Fruit fly (Drosophila melanogaster) whole organism, embryonic: ENCODE measurements around the gene CG32544.

Experiments
- Ada2b ChIP-seq: fragments of 200-800 bp; sonication (Bioruptor generic); IDR thresholded peaks from 2 replicates; pipeline ENCODE4 v1.3.6; 2022; ENCODE audit warnings: missing biosample characterization, missing genetic modification characterization
- Aef1 ChIP-seq: fragments of 200-800 bp; sonication (Bioruptor generic); IDR thresholded peaks from 3 replicates; pipeline ENCODE4 v1.3.6; 2022; ENCODE audit warnings: missing biosample characterization, missing genetic modification characterization
- CG13424 ChIP-seq: fragments of 200-800 bp; sonication (Bioruptor generic); optimal IDR thresholded peaks from 2 replicates; lab custom pipeline; 2019; ENCODE audit warnings: missing biosample characterization, mild to moderate bottlenecking, missing genetic modification characterization, moderate library complexity
- CG13894 ChIP-seq: fragments of 200-800 bp; sonication (Bioruptor generic); optimal IDR thresholded peaks from 3 replicates; lab custom pipeline; 2018; ENCODE audit warnings: missing biosample characterization, mild to moderate bottlenecking, missing genetic modification characterization, moderate library complexity
- CG14710 ChIP-seq: fragments of 200-800 bp; sonication (Bioruptor generic); optimal IDR thresholded peaks from 3 replicates; lab custom pipeline; 2019; ENCODE audit warnings: missing biosample characterization, mild to moderate bottlenecking, missing genetic modification characterization, moderate library complexity
- CG14965 ChIP-seq: fragments of 200-800 bp; sonication (Bioruptor generic); optimal IDR thresholded peaks from 2 replicates; lab custom pipeline; 2016; ENCODE audit warnings: missing biosample characterization, missing genetic modification characterization, borderline replicate concordance
- CG15073 ChIP-seq: fragments of 200-800 bp; sonication (Bioruptor generic); optimal IDR thresholded peaks from 2 replicates; lab custom pipeline; 2016; ENCODE audit warnings: missing biosample characterization, missing genetic modification characterization
- CG2199 ChIP-seq: fragments of 200-800 bp; sonication (Bioruptor generic); IDR thresholded peaks from 3 replicates; pipeline ENCODE4 v1.3.6; 2022; ENCODE audit warnings: missing biosample characterization, missing genetic modification characterization
- CG2875 ChIP-seq: fragments of 200-800 bp; sonication (Bioruptor generic); optimal IDR thresholded peaks from 2 replicates; lab custom pipeline; 2017; ENCODE audit warnings: missing biosample characterization, mild to moderate bottlenecking, missing genetic modification characterization, missing genetic modification reagents
- CG31224 ChIP-seq: fragments of 200-800 bp; sonication (Bioruptor generic); IDR thresholded peaks from 2 replicates; pipeline ENCODE4 v1.3.6; 2022; ENCODE audit warnings: missing biosample characterization, missing genetic modification characterization
- CG34422 ChIP-seq: fragments of 200-800 bp; sonication (Bioruptor generic); IDR thresholded peaks from 3 replicates; pipeline ENCODE4 v1.3.6; 2022; ENCODE audit warnings: missing biosample characterization, missing genetic modification characterization
- CG3726 ChIP-seq: fragments of 200-800 bp; sonication (Bioruptor generic); IDR thresholded peaks from 3 replicates; pipeline ENCODE4, ENCODE4 v1.3.6; 2022; ENCODE audit warnings: missing biosample characterization, missing genetic modification characterization
- CG3847 ChIP-seq: fragments of 200-800 bp; sonication (Bioruptor generic); IDR thresholded peaks from 2 replicates; pipeline ENCODE4 v1.3.6; 2022; ENCODE audit warnings: missing biosample characterization, missing genetic modification characterization
- CG3995 ChIP-seq: fragments of 200-800 bp; sonication (Bioruptor generic); optimal IDR thresholded peaks from 3 replicates; lab custom pipeline; 2016; ENCODE audit warnings: missing biosample characterization, missing genetic modification characterization
- CG4820 ChIP-seq: fragments of 200-800 bp; sonication (Bioruptor generic); optimal IDR thresholded peaks from 3 replicates; lab custom pipeline; 2016; ENCODE audit warnings: missing biosample characterization, missing genetic modification characterization
- CG4854 ChIP-seq: fragments of 200-800 bp; sonication (Bioruptor generic); optimal IDR thresholded peaks from 2 replicates; lab custom pipeline; 2016; ENCODE audit warnings: missing biosample characterization, missing genetic modification characterization, inconsistent platforms
- CG5245 ChIP-seq: fragments of 200-800 bp; sonication (Bioruptor generic); optimal IDR thresholded peaks from 3 replicates; lab custom pipeline; 2016; ENCODE audit warnings: missing biosample characterization, missing genetic modification characterization
- CG6689 ChIP-seq: fragments of 200-800 bp; sonication (Bioruptor generic); IDR thresholded peaks from 2 replicates; pipeline ENCODE4 v1.3.6; 2022; ENCODE audit warnings: missing biosample characterization, missing genetic modification characterization
- CG7745 ChIP-seq: fragments of 200-800 bp; sonication (Bioruptor generic); optimal IDR thresholded peaks from 2 replicates; lab custom pipeline; 2018; ENCODE audit warnings: missing biosample characterization, mild to moderate bottlenecking, missing genetic modification characterization, moderate library complexity
- CG7987 ChIP-seq: fragments of 200-800 bp; sonication (Bioruptor generic); optimal IDR thresholded peaks from 2 replicates; lab custom pipeline; 2018; ENCODE audit warnings: missing biosample characterization, mild to moderate bottlenecking, missing genetic modification characterization, moderate library complexity
- CkIIα-i1 ChIP-seq: fragments of 200-800 bp; sonication (Bioruptor generic); IDR thresholded peaks from 2 replicates; pipeline ENCODE4 v1.3.6; 2022; ENCODE audit warnings: missing biosample characterization, missing genetic modification characterization
- Dll ChIP-seq: fragments of 200-800 bp; sonication (Bioruptor generic); IDR thresholded peaks from 4 replicates; pipeline ENCODE4 v1.3.6; 2022; ENCODE audit warnings: missing biosample characterization, missing genetic modification characterization; ENCODE audit not compliant: partially characterized antibody
- H2.0 ChIP-seq: fragments of 200-800 bp; sonication (Bioruptor generic); IDR thresholded peaks from 2 replicates; pipeline ENCODE4 v1.3.6; 2022; ENCODE audit warnings: missing biosample characterization, missing genetic modification characterization
- Jarid2 ChIP-seq: fragments of 200-800 bp; sonication (Bioruptor generic); optimal IDR thresholded peaks from 3 replicates; lab custom pipeline; 2017; ENCODE audit warnings: mild to moderate bottlenecking, missing biosample characterization, missing genetic modification reagents, missing genetic modification characterization
- Mrtf ChIP-seq: fragments of 200-800 bp; sonication (Bioruptor generic); IDR thresholded peaks from 3 replicates; pipeline ENCODE4 v1.3.6; 2022; ENCODE audit warnings: missing biosample characterization, missing genetic modification characterization
- Nf-YC ChIP-seq: fragments of 200-800 bp; optimal IDR thresholded peaks from 3 replicates; lab custom pipeline; 2019; ENCODE audit warnings: missing biosample characterization, mild to moderate bottlenecking, missing genetic modification characterization, moderate library complexity
- Oli ChIP-seq: fragments of 200-800 bp; sonication (Bioruptor generic); optimal IDR thresholded peaks from 2 replicates; lab custom pipeline; 2018; ENCODE audit warnings: missing biosample characterization, mild to moderate bottlenecking, missing genetic modification characterization, moderate library complexity
- Scr ChIP-seq: fragments of 200-800 bp; sonication (Bioruptor generic); IDR thresholded peaks from 2 replicates; pipeline ENCODE4 v1.3.6; 2022; ENCODE audit warnings: missing biosample characterization, missing genetic modification characterization; ENCODE audit not compliant: partially characterized antibody
- Xrp1 ChIP-seq: fragments of 200-800 bp; sonication (Bioruptor generic); IDR thresholded peaks from 2 replicates; pipeline ENCODE4 v1.3.6; 2022; ENCODE audit warnings: missing biosample characterization, missing genetic modification characterization
- YL-1 ChIP-seq: fragments of 200-800 bp; sonication (Bioruptor generic); optimal IDR thresholded peaks from 3 replicates; lab custom pipeline; 2017; ENCODE audit warnings: missing biosample characterization, mild to moderate bottlenecking, missing genetic modification characterization
- al ChIP-seq: fragments of 200-800 bp; sonication (Bioruptor generic); IDR thresholded peaks from 2 replicates; pipeline ENCODE4 v1.3.6; 2022; ENCODE audit warnings: missing biosample characterization, missing genetic modification characterization
- bigmax ChIP-seq: fragments of 200-800 bp; sonication (Bioruptor generic); optimal IDR thresholded peaks from 2 replicates; lab custom pipeline; 2018; ENCODE audit warnings: missing biosample characterization, mild to moderate bottlenecking, missing genetic modification characterization
- cg ChIP-seq: fragments of 200-800 bp; sonication (Bioruptor generic); optimal IDR thresholded peaks from 3 replicates; lab custom pipeline; 2019; ENCODE audit warnings: missing biosample characterization, mild to moderate bottlenecking, missing genetic modification characterization, moderate library complexity
- chm ChIP-seq: fragments of 200-800 bp; sonication (Bioruptor generic); IDR thresholded peaks from 2 replicates; pipeline ENCODE4 v1.3.6; 2022; ENCODE audit warnings: missing biosample characterization, missing genetic modification characterization
- danr ChIP-seq: fragments of 200-800 bp; sonication (Bioruptor generic); IDR thresholded peaks from 2 replicates; pipeline ENCODE4 v1.3.6; 2022; ENCODE audit warnings: missing biosample characterization, missing genetic modification characterization
- fd64A ChIP-seq: fragments of 200-800 bp; sonication (Bioruptor generic); optimal IDR thresholded peaks from 3 replicates; lab custom pipeline; 2018; ENCODE audit warnings: missing biosample characterization, mild to moderate bottlenecking, missing genetic modification characterization
- grau ChIP-seq: fragments of 200-800 bp; optimal IDR thresholded peaks from 3 replicates; lab custom pipeline; 2019; ENCODE audit warnings: missing biosample characterization, mild to moderate bottlenecking, missing genetic modification characterization, moderate library complexity
- gt ChIP-seq: fragments of 200-800 bp; sonication (Bioruptor generic); IDR thresholded peaks from 2 replicates; pipeline ENCODE4 v1.3.6; 2022; ENCODE audit warnings: missing biosample characterization, missing genetic modification characterization
- jing ChIP-seq: fragments of 200-800 bp; sonication (Bioruptor generic); optimal IDR thresholded peaks from 2 replicates; lab custom pipeline; 2018; ENCODE audit warnings: missing biosample characterization, mild to moderate bottlenecking, missing genetic modification characterization
- lola ChIP-seq, 3 experiments: fragments of >200 bp in 2 of 3; fragments of 200-800 bp in 1 of 3; sonication (Bioruptor generic) in 1 of 3; optimal IDR thresholded peaks; 2 replicates each; lab custom pipeline; 2017 to 2019; ENCODE audit warnings: missing biosample characterization in 3 of 3, missing genetic modification characterization in 3 of 3, mild to moderate bottlenecking in 1 of 3, moderate library complexity in 1 of 3
- mirr ChIP-seq: fragments of 200-800 bp; sonication (Bioruptor generic); optimal IDR thresholded peaks from 3 replicates; lab custom pipeline; 2018; ENCODE audit warnings: missing biosample characterization, mild to moderate bottlenecking, missing genetic modification characterization
- onecut ChIP-seq: fragments of 200-800 bp; sonication (Bioruptor generic); IDR thresholded peaks from 2 replicates; pipeline ENCODE4 v1.3.6; 2022; ENCODE audit warnings: missing biosample characterization, missing genetic modification characterization
- pan ChIP-seq, 4 experiments: fragments of >200 bp in 3 of 4; fragments of 200-800 bp in 1 of 4; sonication (Bioruptor generic) in 1 of 4; optimal IDR thresholded peaks in 3 of 4; IDR thresholded peaks in 1 of 4; 2 replicates each; pipeline versions ENCODE4 v1.3.6 to Lab custom; 2017 to 2022; ENCODE audit warnings: missing biosample characterization in 2 of 4, missing genetic modification characterization in 2 of 4, mixed read lengths in 1 of 4
- pzg ChIP-seq: fragments of 200-800 bp; sonication (Bioruptor generic); optimal IDR thresholded peaks from 3 replicates; lab custom pipeline; 2018; ENCODE audit warnings: missing biosample characterization, mild to moderate bottlenecking, missing genetic modification characterization, moderate library complexity
- rib ChIP-seq: fragments of 200-800 bp; sonication (Bioruptor generic); IDR thresholded peaks from 2 replicates; pipeline ENCODE4 v1.3.6; 2022; ENCODE audit warnings: missing biosample characterization, missing genetic modification characterization
- slp2 ChIP-seq: fragments of 200-800 bp; sonication (Bioruptor generic); optimal IDR thresholded peaks from 2 replicates; lab custom pipeline; 2016; ENCODE audit warnings: missing biosample characterization, missing genetic modification characterization
- sob ChIP-seq: fragments of 200-800 bp; sonication (Bioruptor generic); IDR thresholded peaks from 2 replicates; pipeline ENCODE4 v1.3.6; 2022; ENCODE audit warnings: missing biosample characterization, missing genetic modification characterization
- sqz ChIP-seq: fragments of 200-800 bp; sonication (Bioruptor generic); optimal IDR thresholded peaks from 3 replicates; lab custom pipeline; 2018; ENCODE audit warnings: missing biosample characterization, mild to moderate bottlenecking, missing genetic modification characterization
- tx ChIP-seq: fragments of 200-800 bp; sonication (Bioruptor generic); optimal IDR thresholded peaks from 2 replicates; lab custom pipeline; 2016; ENCODE audit warnings: missing biosample characterization, missing genetic modification characterization

The CG32544 gene

dm6 chrX:18869489-18870132, 9.5 kb downstream of the CG32544 start (continued):
- no peak for TF ChIP-seq CG7745
- peak; percentile 59; the same call in 1 of the 2 replicates for TF ChIP-seq Ada2b (GFP tag; lab: Robert Waterston, UW)
- TF ChIP-seq Mrtf = no peak
- TF ChIP-seq CG3847 (GFP tag; lab: Robert Waterston, UW) = 0 out of 2 replicates have a peak, but pooled peaks have one; percentile 21
- TF ChIP-seq pzg (GFP tag; lab: Kevin White, UChicago) = no peak
- no peak for TF ChIP-seq danr (GFP tag; lab: Robert Waterston, UW)
- no peak for TF ChIP-seq rib (GFP tag; lab: Robert Waterston, UW)
- 0 out of 3 replicates have a peak, but pooled peaks have one; percentile 50 for TF ChIP-seq CG2199
- peak; percentile 37; the same call in 1 of the 2 replicates for TF ChIP-seq sob (GFP tag; lab: Robert Waterston, UW)
- no peak for TF ChIP-seq YL-1 (GFP tag; lab: Kevin White, UChicago)
- no peak for TF ChIP-seq fd64A (GFP tag; lab: Kevin White, UChicago)
- TF ChIP-seq Oli (tag; lab: Kevin White, UChicago) = peak; percentile 55
- no peak for TF ChIP-seq CG13894 (tag; lab: Kevin White, UChicago)
- no peak for TF ChIP-seq al (GFP tag; lab: Robert Waterston, UW)
- no peak for TF ChIP-seq CG15073 (GFP tag; lab: Kevin White, UChicago)
- no peak for TF ChIP-seq lola (GFP tag; optimal IDR thresholded peaks at IDR 0.05; lab: Kevin White, UChicago)
- TF ChIP-seq Aef1 (GFP tag; lab: Robert Waterston, UW) = peak; percentile 54; the same call in 2 of the 3 replicates
- TF ChIP-seq H2.0 (GFP tag; lab: Robert Waterston, UW) = peak; percentile 43
- TF ChIP-seq CkIIα-i1 (GFP tag; lab: Robert Waterston, UW) = no peak
- TF ChIP-seq CG14965 (GFP tag; lab: Kevin White, UChicago) = no peak
- TF ChIP-seq CG31224 = 0 out of 2 replicates have a peak, but pooled peaks have one; percentile 17
- no peak for TF ChIP-seq CG3726
- TF ChIP-seq CG3995 (GFP tag; lab: Kevin White, UChicago) = no peak
- no peak for TF ChIP-seq CG4854 (GFP tag; lab: Kevin White, UChicago)
- TF ChIP-seq CG4820 (GFP tag; lab: Kevin White, UChicago) = no peak
- peak; percentile 44 for TF ChIP-seq CG13424 (tag; lab: Kevin White, UChicago)
- no peak for TF ChIP-seq pan (optimal IDR thresholded peaks at IDR 0.05; lab: Kevin White, UChicago)
- TF ChIP-seq pan (GFP tag; optimal IDR thresholded peaks at IDR 0.05 in 1 of 2, IDR thresholded peaks at IDR 0.05 in 1 of 2) = peak in 1 of 2 experiments; percentile 72
- no peak for TF ChIP-seq Jarid2
- TF ChIP-seq chm (GFP tag; lab: Robert Waterston, UW) = peak; percentile 65; the same call in 1 of the 2 replicates
- TF ChIP-seq Nf-YC (tag; lab: Kevin White, UChicago) = no peak
- no peak for TF ChIP-seq Dll (GFP tag; lab: Robert Waterston, UW)
- no peak for TF ChIP-seq bigmax (GFP tag; lab: Kevin White, UChicago)
- peak; percentile 39; the same call in 1 of the 2 replicates for TF ChIP-seq onecut (GFP tag; lab: Robert Waterston, UW)
- TF ChIP-seq tx = no peak
- TF ChIP-seq gt (GFP tag; lab: Robert Waterston, UW) = no peak
- no peak for TF ChIP-seq Scr (GFP tag; lab: Robert Waterston, UW)
- no peak for TF ChIP-seq CG2875
- TF ChIP-seq mirr = no peak
- TF ChIP-seq CG14710 (tag; lab: Kevin White, UChicago) = peak; percentile 14
- TF ChIP-seq Xrp1 (GFP tag; lab: Robert Waterston, UW) = peak; percentile 75
- no peak for TF ChIP-seq grau (tag; lab: Kevin White, UChicago)
- TF ChIP-seq CG7987 (GFP tag; lab: Kevin White, UChicago) = no peak
- TF ChIP-seq CG6689 (GFP tag; lab: Robert Waterston, UW) = peak; percentile 57
- TF ChIP-seq CG34422 (GFP tag; lab: Robert Waterston, UW) = peak; percentile 92
- TF ChIP-seq CG5245 (GFP tag; lab: Kevin White, UChicago) = peak; percentile 40
- no peak for TF ChIP-seq jing (GFP tag; lab: Kevin White, UChicago)
- TF ChIP-seq cg (GFP tag; lab: Kevin White, UChicago) = no peak
- TF ChIP-seq sqz = peak; percentile 23
- TF ChIP-seq slp2 (GFP tag; lab: Kevin White, UChicago) = peak; percentile 35
